Fruit fly (Drosophila melanogaster): ENCODE results near the gene CG15739.

The CG15739 gene

DNA sequence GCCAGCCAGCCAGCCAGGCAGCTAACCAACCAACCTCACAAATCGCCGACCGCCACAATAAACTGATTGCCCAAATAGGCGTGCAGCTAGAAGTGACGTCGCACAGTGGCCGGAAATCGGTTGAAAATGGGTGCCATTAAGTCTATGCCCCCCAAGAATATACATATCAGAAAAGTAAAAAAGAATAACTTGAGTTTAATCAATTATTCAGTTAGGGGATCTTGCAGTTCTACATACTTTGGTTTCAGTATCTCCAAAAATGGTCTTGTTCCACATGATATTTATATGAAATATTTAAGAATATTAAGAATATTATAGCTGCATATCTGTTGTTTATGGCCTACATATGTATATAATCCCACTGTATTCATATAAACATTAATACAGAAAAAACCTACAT, 12.2 kb downstream of the CG15739 start (continued):
- TF ChIP-seq CG1603 (tag; optimal IDR thresholded peaks at IDR 0.05) (no peak), Hr3 (GFP tag; optimal IDR thresholded peaks at IDR 0.05) (peak; percentile 16), unpg (GFP tag; optimal IDR thresholded peaks at IDR 0.05) (peak; percentile 49), CG2678 (tag; optimal IDR thresholded peaks at IDR 0.05) (peak; percentile 70), CG14014 (GFP tag; IDR thresholded peaks at IDR 0.05) (no peak), Doc3 (GFP tag; IDR thresholded peaks at IDR 0.05; ENCODE audit: partially characterized antibody) (no peak), Abd-B (GFP tag; optimal IDR thresholded peaks at IDR 0.05) (peak; percentile 43), Hr51 (GFP tag; optimal IDR thresholded peaks at IDR 0.05) (peak in 1 of 2 experiments; percentile 69), CG17385 (GFP tag; optimal IDR thresholded peaks at IDR 0.05) (peak; percentile 51), Aef1 (GFP tag; IDR thresholded peaks at IDR 0.05) (peak; percentile 39; the same call in 1 of the 3 replicates), ranshi (GFP tag; IDR thresholded peaks at IDR 0.05) (peak; percentile 41; the same call in 1 of the 2 replicates), caup (GFP tag; optimal IDR thresholded peaks at IDR 0.05; ENCODE audit: severe bottlenecking) (peak; percentile 31), HmgZ (tag; optimal IDR thresholded peaks at IDR 0.05) (no peak), corto (GFP tag; optimal IDR thresholded peaks at IDR 0.05) (no peak), abd-A (tag; optimal IDR thresholded peaks at IDR 0.05) (no peak), ftz-f1 (GFP tag; optimal IDR thresholded peaks at IDR 0.05) (no peak), D (optimal IDR thresholded peaks at IDR 0.05) (no peak), D (GFP tag; optimal IDR thresholded peaks at IDR 0.05) (no peak), CG10366 (GFP tag; IDR thresholded peaks at IDR 0.05) (peak; percentile 32; the same call in 1 of the 2 replicates), CG1792 (GFP tag; optimal IDR thresholded peaks at IDR 0.05) (no peak), sd (tag; optimal IDR thresholded peaks at IDR 0.05) (peak; percentile 20), HLH4C (GFP tag; IDR thresholded peaks at IDR 0.05; ENCODE audit: partially characterized antibody) (no peak), prd (optimal IDR thresholded peaks at IDR 0.05) (no peak), prd (GFP tag; IDR thresholded peaks at IDR 0.05) (0 out of 3 replicates have a peak, but pooled peaks have one; percentile 18), grn (GFP tag; optimal IDR thresholded peaks at IDR 0.05) (no peak), Elba2 (GFP tag; optimal IDR thresholded peaks at IDR 0.05) (no peak), CG31441 (GFP tag; IDR thresholded peaks at IDR 0.05) (0 out of 2 replicates have a peak, but pooled peaks have one; percentile 33), cwo (GFP tag; optimal IDR thresholded peaks at IDR 0.05) (peak; percentile 46), Optix (GFP tag; IDR thresholded peaks at IDR 0.05) (no peak), Atf6 (GFP tag; IDR thresholded peaks at IDR 0.05) (peak; percentile 59; the same call in 1 of the 2 replicates), BtbVII (GFP tag; optimal IDR thresholded peaks at IDR 0.05) (peak; percentile 62), CG15269 (tag; optimal IDR thresholded peaks at IDR 0.05) (peak; percentile 78), CG8290 (GFP tag; optimal IDR thresholded peaks at IDR 0.05) (no peak), CG8290 (tag; optimal IDR thresholded peaks at IDR 0.05) (peak in 1 of 2 experiments; percentile 69), HLH54F (GFP tag; optimal IDR thresholded peaks at IDR 0.05) (no peak), crc (GFP tag; optimal IDR thresholded peaks at IDR 0.05) (no peak), Tbp (GFP tag; optimal IDR thresholded peaks at IDR 0.05) (no peak), CG34224 (GFP tag; IDR thresholded peaks at IDR 0.05; ENCODE audit: partially characterized antibody) (peak; percentile 30; the same call in 1 of the 3 replicates), slbo (GFP tag; IDR thresholded peaks at IDR 0.05) (peak; percentile 60), Oaz (GFP tag; IDR thresholded peaks at IDR 0.05) (0 out of 2 replicates have a peak, but pooled peaks have one; percentile 10), CG12659 (GFP tag; optimal IDR thresholded peaks at IDR 0.05) (peak; percentile 58), CG15601 (tag; optimal IDR thresholded peaks at IDR 0.05) (no peak), CG9727 (GFP tag; optimal IDR thresholded peaks at IDR 0.05) (no peak), lab (GFP tag; optimal IDR thresholded peaks at IDR 0.05) (peak; percentile 61), Xbp1 (GFP tag; optimal IDR thresholded peaks at IDR 0.05) (peak; percentile 33), gro (GFP tag; optimal IDR thresholded peaks at IDR 0.05) (no peak), CG3281 (GFP tag; optimal IDR thresholded peaks at IDR 0.05) (peak; percentile 68), CG9932 (GFP tag; IDR thresholded peaks at IDR 0.05) (peak; percentile 58), cato (GFP tag; optimal IDR thresholded peaks at IDR 0.05; ENCODE audit: borderline replicate concordance) (no peak), ATbp (GFP tag; optimal IDR thresholded peaks at IDR 0.05) (peak; percentile 32), br (optimal IDR thresholded peaks at IDR 0.05) (no peak)

Data from whole organism, embryonic.